Worm (Caenorhabditis elegans): ENCODE measurements around the gene C35D10.17.

C35D10.17 gene

ce11 chrIII:4822140-4822539, 44.7 kb upstream of the C35D10.17 start, which contains the start of gene F26A1.8:
TSS of gene F26A1.8 (minus strand) at chrIII:4822240.
- TF ChIP-seq zfp-3 (GFP tag; conservative IDR thresholded peaks at IDR 0.05) (no peak), ceh-62 (tag; optimal IDR thresholded peaks at IDR 0.05) (no peak), dmd-6 (GFP tag; IDR thresholded peaks at IDR 0.05) (no peak), madf-5 (GFP tag; IDR thresholded peaks at IDR 0.05) (no peak), saeg-2 (GFP tag; IDR thresholded peaks at IDR 0.05) (no peak), zip-2 (tag; optimal IDR thresholded peaks at IDR 0.05) (no peak), sdz-12 (GFP tag; optimal IDR thresholded peaks at IDR 0.05) (no peak), lim-7 (GFP tag; IDR thresholded peaks at IDR 0.05) (no peak)

DNA sequence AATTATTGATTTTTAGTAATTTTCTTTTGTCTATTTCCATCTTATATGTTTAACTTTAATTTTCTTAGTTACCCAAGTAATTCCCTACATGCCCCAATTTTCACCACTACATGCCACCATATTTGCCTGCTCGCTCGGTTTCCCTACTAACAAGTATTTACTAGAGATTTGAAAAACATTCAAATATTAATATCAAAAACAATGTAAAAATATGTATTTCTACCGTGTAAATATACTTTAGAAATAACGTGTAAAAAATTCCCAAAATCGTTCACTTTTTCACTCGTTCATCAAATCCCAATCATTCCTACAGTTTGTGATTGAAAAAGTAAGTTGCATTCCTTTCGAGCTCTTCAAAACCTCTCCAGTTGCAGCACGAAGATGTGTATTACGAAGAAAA, 40.3 kb upstream of the C35D10.17 start, which contains the start of gene F26A1.3:
Gene F26A1.3, plus strand, starts transcription at position 301 of the 400 bp plus-strand sequence.
- no peak for TF ChIP-seq ceh-62 (tag; optimal IDR thresholded peaks at IDR 0.05)
- TF ChIP-seq cey-2 (tag; optimal IDR thresholded peaks at IDR 0.05; ENCODE audit: borderline replicate concordance, insufficient read depth), result no peak
- TF ChIP-seq aha-1 (tag), result no peak
- no peak for TF ChIP-seq nhr-42 (GFP tag; IDR thresholded peaks at IDR 0.05)
- no peak for TF ChIP-seq R02D3.7 (tag; optimal IDR thresholded peaks at IDR 0.05)
- TF ChIP-seq T20F7.1 (GFP tag; optimal IDR thresholded peaks at IDR 0.05), result no peak
- no peak for TF ChIP-seq fkh-10 (GFP tag; optimal IDR thresholded peaks at IDR 0.05)
- no peak for TF ChIP-seq ceh-44 (GFP tag; IDR thresholded peaks at IDR 0.05)
- TF ChIP-seq lim-7 (GFP tag; IDR thresholded peaks at IDR 0.05), result no peak
- no peak for TF ChIP-seq spr-3 (GFP tag; optimal IDR thresholded peaks at IDR 0.05)
- no peak for TF ChIP-seq nhr-77 (tag; optimal IDR thresholded peaks at IDR 0.05)
- TF ChIP-seq unc-39 (tag; optimal IDR thresholded peaks at IDR 0.05), result no peak
- TF ChIP-seq mep-1 (tag; optimal IDR thresholded peaks at IDR 0.05), result no peak
- no peak for TF ChIP-seq zip-11 (GFP tag; IDR thresholded peaks at IDR 0.05)

DNA sequence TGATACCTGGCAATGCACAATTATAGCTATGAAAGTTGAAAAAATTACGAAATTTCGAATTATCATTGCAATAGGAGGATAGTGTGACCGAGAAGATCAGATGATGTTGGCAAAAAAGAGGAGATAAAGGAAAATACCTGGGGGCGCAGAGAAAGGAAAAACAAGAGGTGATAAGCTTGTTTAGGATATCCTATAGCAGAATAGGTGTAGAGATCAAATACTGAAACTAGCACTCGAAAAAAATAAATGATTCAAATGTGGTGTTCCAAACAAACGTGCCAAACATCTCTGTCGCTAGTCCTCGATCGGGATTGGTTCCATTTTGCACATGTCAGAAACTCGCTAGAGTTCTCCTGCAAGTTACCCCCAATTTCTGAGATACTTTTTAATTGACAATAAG, 37.4 kb upstream of the C35D10.17 start, which contains the start of gene F26A1.9:
Gene F26A1.9, minus strand, starts transcription at position 101 of the 400 bp plus-strand sequence.
- TF ChIP-seq nhr-48 (tag; optimal IDR thresholded peaks at IDR 0.05) (no peak), zip-11 (GFP tag; IDR thresholded peaks at IDR 0.05) (no peak), nhr-77 (tag; optimal IDR thresholded peaks at IDR 0.05) (no peak), cey-2 (tag; optimal IDR thresholded peaks at IDR 0.05; ENCODE audit: borderline replicate concordance, insufficient read depth) (no peak), ctbp-1 (GFP tag; IDR thresholded peaks at IDR 0.05) (no peak), fos-1 (tag; optimal IDR thresholded peaks at IDR 0.05) (no peak)

ce11 chrIII:4830207-4830606, 36.7 kb upstream of the C35D10.17 start, which contains the start of gene nspd-9:
TSS of gene nspd-9 (minus strand) at chrIII:4830307.
- no peak for TF ChIP-seq pqm-1 (tag; optimal IDR thresholded peaks at IDR 0.05)
- TF ChIP-seq zip-11 (GFP tag; IDR thresholded peaks at IDR 0.05), result no peak
- no peak for TF ChIP-seq vab-7 (GFP tag; IDR thresholded peaks at IDR 0.05)
- TF ChIP-seq aly-2 (tag; optimal IDR thresholded peaks at IDR 0.05), result no peak
- no peak for TF ChIP-seq ZK546.5 (tag; optimal IDR thresholded peaks at IDR 0.05)
- TF ChIP-seq daf-16 (GFP tag; optimal IDR thresholded peaks at IDR 0.05), result no peak
- no peak for TF ChIP-seq daf-16 (tag; optimal IDR thresholded peaks at IDR 0.05)
- TF ChIP-seq lin-39 (tag; optimal IDR thresholded peaks at IDR 0.05), result no peak
- TF ChIP-seq nhr-237 (tag; optimal IDR thresholded peaks at IDR 0.05), result no peak
- TF ChIP-seq egl-27 (tag; optimal IDR thresholded peaks at IDR 0.05), result no peak
- no peak for TF ChIP-seq zag-1 (tag; optimal IDR thresholded peaks at IDR 0.05)
- no peak for TF ChIP-seq lin-15B (tag; optimal IDR thresholded peaks at IDR 0.05)

DNA sequence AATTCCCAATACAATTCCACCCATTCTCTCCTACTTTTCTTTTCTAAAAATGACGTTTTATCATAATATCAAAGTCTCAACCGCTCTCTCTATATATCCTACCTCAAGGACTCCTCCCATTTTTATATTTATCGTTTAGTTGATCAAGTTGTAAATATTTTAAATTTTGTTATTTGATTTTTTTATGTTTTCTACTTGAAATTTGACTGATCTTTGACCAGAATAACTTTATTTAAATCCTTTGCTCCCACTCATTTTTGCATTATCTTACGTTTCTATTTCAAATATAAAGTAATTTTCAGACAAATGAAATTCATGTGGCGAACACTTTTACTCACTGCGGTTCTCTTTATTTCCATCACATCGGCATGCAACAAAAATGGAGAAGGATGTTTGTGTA, 29.4 kb upstream of the C35D10.17 start, which contains the start of the genes acbp-7 and F26A1.19:
Gene acbp-7, plus strand, starts transcription at position 301 of the 400 bp plus-strand sequence.
Gene F26A1.19, plus strand, starts transcription at position 303 of the 400 bp plus-strand sequence.
- no peak for TF ChIP-seq lir-3 (tag; optimal IDR thresholded peaks at IDR 0.05)
- no peak for TF ChIP-seq nhr-11 (tag; optimal IDR thresholded peaks at IDR 0.05)
- no peak for TF ChIP-seq D1046.2 (GFP tag; IDR thresholded peaks at IDR 0.05)
- TF ChIP-seq ztf-11 (tag; optimal IDR thresholded peaks at IDR 0.05), result no peak
- no peak for TF ChIP-seq sdz-12 (GFP tag; optimal IDR thresholded peaks at IDR 0.05)
- TF ChIP-seq ceh-62 (tag; optimal IDR thresholded peaks at IDR 0.05), result no peak
- TF ChIP-seq nhr-41 (GFP tag; IDR thresholded peaks at IDR 0.05), result no peak
- TF ChIP-seq nhr-102 (tag; optimal IDR thresholded peaks at IDR 0.05), result no peak
- no peak for TF ChIP-seq set-16 (GFP tag; IDR thresholded peaks at IDR 0.05)
- no peak for TF ChIP-seq T20F7.1 (GFP tag; optimal IDR thresholded peaks at IDR 0.05)
- TF ChIP-seq F49E8.2 (tag; optimal IDR thresholded peaks at IDR 0.05; ENCODE audit: borderline replicate concordance), result no peak
- no peak for TF ChIP-seq attf-4 (tag; optimal IDR thresholded peaks at IDR 0.05)
- TF ChIP-seq mxl-3 (GFP tag; optimal IDR thresholded peaks at IDR 0.05), result no peak
- TF ChIP-seq zip-11 (GFP tag; IDR thresholded peaks at IDR 0.05), result no peak

Data from whole organism, L4 larva.